Worm (Caenorhabditis elegans) whole organism, midembryonic: ENCODE results near the gene gos-28.
A peak's percentile ranks its signal among the peaks of the same experiment; 100 is the strongest.

ENCODE experiments used
- T22C8.4 ChIP-seq: fragments of 200-800 bp; sonication (Bioruptor generic); IDR thresholded peaks from 2 replicates; pipeline ENCODE4 v1.3.6; 2022; ENCODE audit warnings: missing genetic modification characterization, missing compliant biosample characterization
- cog-1 ChIP-seq: sonication (generic microtip); optimal IDR thresholded peaks from 2 replicates; lab custom pipeline; 2016; ENCODE audit warnings: missing genetic modification characterization, missing compliant biosample characterization
- flt-1 ChIP-seq: fragments of 200-800 bp; sonication (Bioruptor generic); IDR thresholded peaks from 2 replicates; pipeline ENCODE4 v1.3.6; 2022; ENCODE audit warnings: missing genetic modification characterization, missing compliant biosample characterization
- klf-2 ChIP-seq: fragments of 200-800 bp; sonication (Bioruptor generic); conservative IDR thresholded peaks from 2 replicates; pipeline ENCODE4 v1.3.6; 2022; ENCODE audit warnings: missing genetic modification reagents, missing genetic modification characterization, missing compliant biosample characterization
- med-1 ChIP-seq: sonication (generic microtip); optimal IDR thresholded peaks from 2 replicates; lab custom pipeline; 2017; ENCODE audit warnings: missing genetic modification characterization, mild to moderate bottlenecking, missing compliant biosample characterization, antibody characterized with exemption, missing genetic modification reagents; ENCODE audit not compliant: insufficient read depth
- ref-1 ChIP-seq: fragments of 200-800 bp; sonication (Bioruptor generic); conservative IDR thresholded peaks from 2 replicates; pipeline ENCODE4 v1.3.6; 2022; ENCODE audit warnings: missing genetic modification reagents, missing genetic modification characterization, missing compliant biosample characterization
- tab-1 ChIP-seq: fragments of 200-800 bp; sonication (Bioruptor generic); IDR thresholded peaks from 2 replicates; pipeline ENCODE4 v1.3.6; 2022; ENCODE audit warnings: missing genetic modification characterization, missing compliant biosample characterization
- ztf-23 ChIP-seq: fragments of 200-800 bp; sonication (Bioruptor generic); IDR thresholded peaks from 2 replicates; pipeline ENCODE4 v1.3.6; 2022; ENCODE audit warnings: missing genetic modification reagents, missing genetic modification characterization, missing compliant biosample characterization
- ztf-29 ChIP-seq: fragments of 200-800 bp; sonication (Bioruptor generic); IDR thresholded peaks from 2 replicates; pipeline ENCODE4 v1.3.6; 2022; ENCODE audit warnings: missing genetic modification reagents, missing genetic modification characterization, missing compliant biosample characterization

gos-28 gene

ce11 chrIII:7378522-7378921 is 29.5 kb upstream of the gos-28 start:
- TF ChIP-seq cog-1 (tag; lab: Kevin White, UChicago) (no peak), klf-2 (GFP tag; lab: Robert Waterston, UW) (no peak), T22C8.4 (GFP tag; lab: Robert Waterston, UW) (no peak), ref-1 (GFP tag; lab: Robert Waterston, UW) (no peak), ztf-23 (GFP tag; lab: Robert Waterston, UW) (no peak), med-1 (GFP tag; lab: Kevin White, UChicago) (no peak), tab-1 (no peak), ztf-29 (GFP tag; lab: Robert Waterston, UW) (no peak), flt-1 (GFP tag; lab: Robert Waterston, UW) (no peak)

- TF ChIP-seq tab-1 (no peak), klf-2 (GFP tag; lab: Robert Waterston, UW) (no peak), med-1 (GFP tag; lab: Kevin White, UChicago) (no peak), ztf-29 (GFP tag; lab: Robert Waterston, UW) (no peak), flt-1 (GFP tag; lab: Robert Waterston, UW) (0 out of 2 replicates have a peak, but pooled peaks have one; percentile 25), T22C8.4 (GFP tag; lab: Robert Waterston, UW) (no peak)
These were observed 27.3 kb upstream of the gos-28 start for ce11 chrIII:7376143-7376802.

ce11 chrIII:7375434-7375833 is 26.5 kb upstream of the gos-28 start:
- TF ChIP-seq ztf-29 (GFP tag; lab: Robert Waterston, UW), result no peak
- no peak for TF ChIP-seq ztf-23 (GFP tag; lab: Robert Waterston, UW)
- TF ChIP-seq T22C8.4 (GFP tag; lab: Robert Waterston, UW), result no peak
- TF ChIP-seq ref-1 (GFP tag; lab: Robert Waterston, UW), result no peak
- TF ChIP-seq cog-1 (tag; lab: Kevin White, UChicago), result no peak
- no peak for TF ChIP-seq med-1 (GFP tag; lab: Kevin White, UChicago)
- TF ChIP-seq flt-1 (GFP tag; lab: Robert Waterston, UW), result no peak
- TF ChIP-seq tab-1, result no peak

ce11 chrIII:7374681-7375271 is 25.8 kb upstream of the gos-28 start, which contains the start of gene mml-1:
TSS of gene mml-1 (minus strand) at chrIII:7374731.
- no peak for TF ChIP-seq T22C8.4 (GFP tag; lab: Robert Waterston, UW)
- no peak for TF ChIP-seq ztf-23 (GFP tag; lab: Robert Waterston, UW)
- TF ChIP-seq tab-1, result no peak

- TF ChIP-seq med-1 (GFP tag; lab: Kevin White, UChicago), result no peak
- TF ChIP-seq klf-2 (GFP tag; lab: Robert Waterston, UW), result no peak
- TF ChIP-seq cog-1 (tag; lab: Kevin White, UChicago), result no peak
- no peak for TF ChIP-seq ztf-23 (GFP tag; lab: Robert Waterston, UW)
- no peak for TF ChIP-seq ref-1 (GFP tag; lab: Robert Waterston, UW)
- TF ChIP-seq ztf-29 (GFP tag; lab: Robert Waterston, UW), result no peak
- no peak for TF ChIP-seq tab-1
- TF ChIP-seq T22C8.4 (GFP tag; lab: Robert Waterston, UW), result no peak
- no peak for TF ChIP-seq flt-1 (GFP tag; lab: Robert Waterston, UW)
These were observed 24.9 kb upstream of the gos-28 start for ce11 chrIII:7373802-7374435.

- TF ChIP-seq ref-1 (GFP tag; lab: Robert Waterston, UW), result no peak
- TF ChIP-seq tab-1, result no peak
- no peak for TF ChIP-seq T22C8.4 (GFP tag; lab: Robert Waterston, UW)
These were observed 21.6 kb upstream of the gos-28 start for ce11 chrIII:7370569-7370968.

- TF ChIP-seq klf-2 (GFP tag; lab: Robert Waterston, UW) (no peak), ztf-29 (GFP tag; lab: Robert Waterston, UW) (no peak), med-1 (GFP tag; lab: Kevin White, UChicago) (no peak), flt-1 (GFP tag; lab: Robert Waterston, UW) (no peak), cog-1 (tag; lab: Kevin White, UChicago) (no peak), ref-1 (GFP tag; lab: Robert Waterston, UW) (no peak), ztf-23 (GFP tag; lab: Robert Waterston, UW) (no peak), T22C8.4 (GFP tag; lab: Robert Waterston, UW) (no peak), tab-1 (no peak)
These were observed 20.5 kb upstream of the gos-28 start for ce11 chrIII:7369394-7370024.

ce11 chrIII:7367012-7367760 is 18.2 kb upstream of the gos-28 start, which contains the start of the genes T20B12.5 and T20B12.4:
TSS of gene T20B12.5 (minus strand) at chrIII:7367112.
TSS of gene T20B12.4 (plus strand) at chrIII:7367710.
- TF ChIP-seq flt-1 (GFP tag; lab: Robert Waterston, UW) (no peak), T22C8.4 (GFP tag; lab: Robert Waterston, UW) (no peak), ztf-23 (GFP tag; lab: Robert Waterston, UW) (no peak), ztf-29 (GFP tag; lab: Robert Waterston, UW) (no peak), med-1 (GFP tag; lab: Kevin White, UChicago) (no peak), cog-1 (tag; lab: Kevin White, UChicago) (no peak), tab-1 (no peak), ref-1 (GFP tag; lab: Robert Waterston, UW) (no peak), klf-2 (GFP tag; lab: Robert Waterston, UW) (no peak)
